Worm (Caenorhabditis elegans) whole organism, early embryonic: ENCODE measurements around the gene Y54F10AM.8.
"Not testable (repeated sequence)": the region's sequence is repeated elsewhere in the genome, so short reads cannot be mapped to it uniquely, and the experiment has no call there.

Source experiments
- B0310.2 ChIP-seq: sonication (generic microtip); optimal IDR thresholded peaks from 2 replicates; lab custom pipeline; 2016; ENCODE audit warnings: mild to moderate bottlenecking, missing genetic modification characterization, missing compliant biosample characterization
- F13C5.2 ChIP-seq: sonication (generic microtip); optimal IDR thresholded peaks from 2 replicates; lab custom pipeline; 2017; ENCODE audit warnings: mild to moderate bottlenecking, missing genetic modification characterization, inconsistent platforms, missing compliant biosample characterization
- aly-1 ChIP-seq: sonication (generic microtip); optimal IDR thresholded peaks from 2 replicates; lab custom pipeline; 2016; ENCODE audit warnings: missing genetic modification characterization, missing compliant biosample characterization
- ama-1 ChIP-seq: fragments of 150-350 bp; optimal IDR thresholded peaks from 2 replicates; lab custom pipeline; 2014
- ceh-13 ChIP-seq: fragments of 200-800 bp; sonication (Bioruptor generic); optimal IDR thresholded peaks from 2 replicates; lab custom pipeline; 2018; ENCODE audit warnings: mild to moderate bottlenecking, missing genetic modification characterization, missing compliant biosample characterization
- ceh-36 ChIP-seq: sonication (generic microtip); optimal IDR thresholded peaks from 2 replicates; lab custom pipeline; 2016; ENCODE audit warnings: missing genetic modification characterization, inconsistent platforms, missing compliant biosample characterization
- ets-7 ChIP-seq: sonication (generic microtip); optimal IDR thresholded peaks from 2 replicates; lab custom pipeline; 2016; ENCODE audit warnings: missing genotype, missing genetic modification characterization, missing compliant biosample characterization
- flt-1 ChIP-seq: fragments of 200-800 bp; sonication (Bioruptor generic); IDR thresholded peaks from 2 replicates; pipeline ENCODE4 v1.3.6; 2022; ENCODE audit warnings: missing genetic modification characterization, missing compliant biosample characterization
- hmbx-1 ChIP-seq: sonication (generic microtip); optimal IDR thresholded peaks from 2 replicates; lab custom pipeline; 2016; ENCODE audit warnings: mild to moderate bottlenecking, missing genetic modification characterization, missing compliant biosample characterization
- hmg-4 ChIP-seq: fragments of 200-800 bp; sonication (Bioruptor generic); optimal IDR thresholded peaks from 2 replicates; lab custom pipeline; 2018; ENCODE audit warnings: mild to moderate bottlenecking, missing genetic modification characterization, missing compliant biosample characterization
- hnd-1 ChIP-seq: sonication (generic microtip); optimal IDR thresholded peaks from 2 replicates; lab custom pipeline; 2016; ENCODE audit warnings: missing genetic modification characterization, missing compliant biosample characterization
- pes-1 ChIP-seq: fragments of 200-800 bp; sonication (Bioruptor generic); IDR thresholded peaks from 2 replicates; pipeline ENCODE4 v1.3.6; 2022; ENCODE audit warnings: missing genetic modification reagents, missing genetic modification characterization, missing compliant biosample characterization
- scrt-1 ChIP-seq: fragments of 200-800 bp; sonication (Bioruptor generic); IDR thresholded peaks from 2 replicates; pipeline ENCODE4 v1.3.6; 2022; ENCODE audit warnings: missing genetic modification characterization, missing compliant biosample characterization
- sea-1 ChIP-seq: fragments of 200-800 bp; sonication (Bioruptor generic); conservative IDR thresholded peaks from 2 replicates; pipeline ENCODE4 v1.3.6; 2022; ENCODE audit warnings: missing genetic modification characterization, missing compliant biosample characterization
- tbx-11 ChIP-seq: fragments of 200-800 bp; sonication (Bioruptor generic); IDR thresholded peaks from 2 replicates; pipeline ENCODE4 v1.3.6; 2022; ENCODE audit warnings: missing genetic modification characterization, missing compliant biosample characterization
- tbx-37 ChIP-seq: fragments of 200-800 bp; sonication (Bioruptor generic); conservative IDR thresholded peaks from 2 replicates; pipeline ENCODE4 v1.3.6; 2022; ENCODE audit warnings: missing genetic modification reagents, missing genetic modification characterization, missing compliant biosample characterization
- tra-4 ChIP-seq: sonication (generic microtip); optimal IDR thresholded peaks from 2 replicates; lab custom pipeline; 2017; ENCODE audit warnings: missing genetic modification characterization, missing compliant biosample characterization

Y54F10AM.8 gene

ce11 chrIII:2477303-2477702, 30.5 kb downstream of the Y54F10AM.8 start:
- no peak for TF ChIP-seq ama-1 (lab: Kevin White, UChicago)
- TF ChIP-seq ceh-36 (tag; lab: Kevin White, UChicago), result no peak
- no peak for TF ChIP-seq tbx-11 (GFP tag; lab: Robert Waterston, UW)
- TF ChIP-seq tra-4, result no peak
- TF ChIP-seq aly-1 (tag; lab: Kevin White, UChicago), result no peak

DNA sequence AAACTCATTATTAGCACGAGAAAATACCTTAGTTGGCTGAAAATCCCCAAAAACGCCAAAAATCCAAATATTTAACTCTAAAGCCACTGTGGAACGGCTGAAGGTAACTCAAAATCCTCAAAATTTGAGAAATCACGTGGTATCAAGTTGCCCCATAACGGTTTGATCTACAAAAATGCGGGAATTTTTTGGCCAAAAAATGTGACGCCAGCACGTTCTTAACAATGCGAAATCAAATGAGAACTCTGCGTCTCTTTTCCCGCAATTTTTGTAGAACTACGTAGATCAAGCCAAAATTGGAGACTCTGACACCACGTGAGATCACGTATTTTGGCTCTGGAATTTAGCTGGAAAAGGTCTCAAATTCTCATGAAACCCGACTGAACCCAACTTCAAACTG, 33.0 kb downstream of the Y54F10AM.8 start:
- no peak for TF ChIP-seq B0310.2 (tag; lab: Kevin White, UChicago)
- no peak for TF ChIP-seq F13C5.2 (tag; lab: Kevin White, UChicago)
- no peak for TF ChIP-seq hmg-4 (GFP tag; lab: Kevin White, UChicago)
- TF ChIP-seq pes-1 (GFP tag; lab: Robert Waterston, UW), result no peak
- no peak for TF ChIP-seq ceh-13 (GFP tag; lab: Kevin White, UChicago)
- no peak for TF ChIP-seq sea-1
- no peak for TF ChIP-seq tra-4
- TF ChIP-seq ets-7 (tag; lab: Kevin White, UChicago), result no peak
- no peak for TF ChIP-seq aly-1 (tag; lab: Kevin White, UChicago)
- TF ChIP-seq scrt-1, result no peak

ce11 chrIII:2473554-2473953, 34.2 kb downstream of the Y54F10AM.8 start, which contains the start of gene smg-6:
Gene smg-6 (plus strand): TSS chrIII:2473854.
- TF ChIP-seq pes-1 (GFP tag; lab: Robert Waterston, UW) (no peak), ceh-13 (GFP tag; lab: Kevin White, UChicago) (no peak), sea-1 (no peak), tra-4 (no peak), hmbx-1 (tag; lab: Kevin White, UChicago) (no peak), tbx-37 (GFP tag; lab: Robert Waterston, UW) (no peak), hnd-1 (tag; lab: Kevin White, UChicago) (no peak), B0310.2 (tag; lab: Kevin White, UChicago) (no peak), ceh-36 (tag; lab: Kevin White, UChicago) (no peak), tbx-11 (GFP tag; lab: Robert Waterston, UW) (no peak), flt-1 (GFP tag; lab: Robert Waterston, UW) (no peak), scrt-1 (no peak), hmg-4 (GFP tag; lab: Kevin White, UChicago) (no peak), aly-1 (tag; lab: Kevin White, UChicago) (no peak), F13C5.2 (tag; lab: Kevin White, UChicago) (no peak), ama-1 (lab: Kevin White, UChicago) (no peak), ets-7 (tag; lab: Kevin White, UChicago) (no peak)

- no peak for TF ChIP-seq B0310.2 (tag; lab: Kevin White, UChicago)
- no peak for TF ChIP-seq tbx-37 (GFP tag; lab: Robert Waterston, UW)
- TF ChIP-seq hmbx-1 (tag; lab: Kevin White, UChicago), result no peak
- TF ChIP-seq tra-4, result no peak
- TF ChIP-seq F13C5.2 (tag; lab: Kevin White, UChicago), result peak; percentile 69
- no peak for TF ChIP-seq pes-1 (GFP tag; lab: Robert Waterston, UW)
These were observed 35.9 kb downstream of the Y54F10AM.8 start for ce11 chrIII:2471855-2472254.

ce11 chrIII:2468202-2468601, 39.6 kb downstream of the Y54F10AM.8 start, which contains the start of the genes E02H9.9 and E02H9.1:
Gene E02H9.9 (minus strand): TSS chrIII:2468302.
Gene E02H9.1 (plus strand): TSS chrIII:2468486.
- TF ChIP-seq hnd-1 (tag; lab: Kevin White, UChicago), result no peak
- no peak for TF ChIP-seq aly-1 (tag; lab: Kevin White, UChicago)
- no peak for TF ChIP-seq ceh-36 (tag; lab: Kevin White, UChicago)
- TF ChIP-seq sea-1, result no peak
- TF ChIP-seq scrt-1, result no peak
- TF ChIP-seq ama-1 (lab: Kevin White, UChicago), result no peak
- no peak for TF ChIP-seq hmg-4 (GFP tag; lab: Kevin White, UChicago)
- TF ChIP-seq pes-1 (GFP tag; lab: Robert Waterston, UW), result no peak
- no peak for TF ChIP-seq hmbx-1 (tag; lab: Kevin White, UChicago)
- no peak for TF ChIP-seq F13C5.2 (tag; lab: Kevin White, UChicago)

ce11 chrIII:2460403-2460802, 47.4 kb downstream of the Y54F10AM.8 start:
- 0 out of 2 replicates have a peak, but pooled peaks have one; percentile 16 for TF ChIP-seq pes-1 (GFP tag; lab: Robert Waterston, UW)

DNA sequence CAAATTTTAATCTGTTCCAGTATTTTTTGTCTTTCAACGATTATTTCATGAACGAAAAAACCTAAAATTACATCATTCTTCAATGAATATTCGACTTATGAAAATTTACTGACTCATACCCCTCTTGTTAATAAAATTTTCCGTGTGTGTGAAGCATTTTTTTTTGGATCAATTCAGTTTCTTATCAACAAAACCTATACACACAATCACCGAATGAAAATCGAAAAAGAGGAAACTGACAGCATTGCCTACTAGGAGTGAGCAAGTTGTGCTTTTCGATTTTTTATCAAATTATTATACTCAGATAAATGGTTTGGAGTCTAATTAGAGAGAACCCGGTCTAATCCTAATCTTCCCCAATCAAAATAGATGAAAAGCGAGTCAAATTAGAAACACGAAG, 49.0 kb downstream of the Y54F10AM.8 start, which contains the start of gene E02H9.3:
E02H9.3 (plus strand) TSS at position 301 of the 400 bp plus-strand sequence.
- not testable (repeated sequence) for TF ChIP-seq ama-1 (lab: Kevin White, UChicago); ceh-36 (tag; lab: Kevin White, UChicago); ceh-13 (GFP tag; lab: Kevin White, UChicago)

DNA sequence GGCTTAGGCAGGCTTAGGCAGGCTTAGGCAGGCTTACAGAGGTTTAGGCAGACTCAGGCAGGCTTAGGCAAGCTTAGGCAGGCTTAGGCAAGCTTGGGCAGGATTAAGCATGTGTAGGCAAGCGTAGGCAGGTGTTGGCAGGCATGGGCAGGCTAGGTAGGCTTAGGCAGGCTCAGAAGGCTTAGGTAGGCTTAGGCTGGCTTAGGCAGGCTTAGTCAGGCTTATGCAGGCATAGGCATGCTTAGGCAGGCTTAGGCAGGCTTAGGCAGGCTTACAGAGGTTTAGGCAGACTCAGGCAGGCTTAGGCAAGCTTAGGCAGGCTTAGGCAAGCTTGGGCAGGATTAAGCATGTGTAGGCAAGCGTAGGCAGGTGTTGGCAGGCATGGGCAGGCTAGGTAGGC, 52.3 kb downstream of the Y54F10AM.8 start:
- peak; percentile 69 for TF ChIP-seq ceh-36 (tag; lab: Kevin White, UChicago)

DNA sequence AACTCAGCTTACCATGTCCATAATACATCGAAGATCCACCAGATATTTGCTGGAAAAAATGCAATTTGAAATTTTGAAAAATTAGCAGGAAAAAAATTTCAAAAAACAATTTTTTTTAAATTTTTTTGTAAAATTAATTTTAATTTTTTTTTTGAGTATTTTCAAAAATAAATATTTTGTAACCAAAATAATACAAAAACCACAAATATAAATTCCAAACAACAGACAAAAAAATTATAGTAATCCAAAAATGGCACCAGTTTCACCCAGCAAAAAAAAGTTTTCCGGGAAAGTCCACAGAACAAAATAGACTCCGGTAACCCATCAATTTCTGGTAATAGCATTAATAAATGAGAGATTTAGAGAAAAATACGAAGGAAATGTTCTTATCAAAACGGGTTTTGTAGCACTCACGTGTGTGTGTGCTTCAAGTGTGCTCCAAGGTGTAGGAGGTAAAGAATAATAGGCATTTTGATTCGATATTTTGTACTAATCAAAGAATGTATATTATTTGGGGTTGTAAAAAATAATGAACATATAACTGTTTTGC, 52.9 kb downstream of the Y54F10AM.8 start, which contains the start of gene nhr-121:
nhr-121 (minus strand) TSS at position 51 of the 550 bp plus-strand sequence.
- no peak for TF ChIP-seq ceh-13 (GFP tag; lab: Kevin White, UChicago)
- no peak for TF ChIP-seq scrt-1
- TF ChIP-seq B0310.2 (tag; lab: Kevin White, UChicago), result no peak
- no peak for TF ChIP-seq ama-1 (lab: Kevin White, UChicago)
- TF ChIP-seq hnd-1 (tag; lab: Kevin White, UChicago), result no peak
- TF ChIP-seq flt-1 (GFP tag; lab: Robert Waterston, UW), result no peak
- no peak for TF ChIP-seq hmg-4 (GFP tag; lab: Kevin White, UChicago)
- no peak for TF ChIP-seq tbx-11 (GFP tag; lab: Robert Waterston, UW)
- no peak for TF ChIP-seq tra-4
- TF ChIP-seq ceh-36 (tag; lab: Kevin White, UChicago), result no peak
- no peak for TF ChIP-seq ets-7 (tag; lab: Kevin White, UChicago)
- TF ChIP-seq F13C5.2 (tag; lab: Kevin White, UChicago), result no peak
- TF ChIP-seq aly-1 (tag; lab: Kevin White, UChicago), result no peak
- no peak for TF ChIP-seq pes-1 (GFP tag; lab: Robert Waterston, UW)
- no peak for TF ChIP-seq tbx-37 (GFP tag; lab: Robert Waterston, UW)
- no peak for TF ChIP-seq sea-1
- TF ChIP-seq hmbx-1 (tag; lab: Kevin White, UChicago), result no peak
